Fruit fly (Drosophila melanogaster) whole organism, embryonic: ENCODE data around the gene Tnpo-SR.

Source experiments
- B-H1 ChIP-seq: fragments of 200-800 bp; sonication (Bioruptor generic); IDR thresholded peaks from 3 replicates; pipeline ENCODE4 v1.3.6; 2022; ENCODE audit warnings: missing biosample characterization, missing genetic modification characterization
- CG10959 ChIP-seq: fragments of 200-800 bp; sonication (Bioruptor generic); IDR thresholded peaks from 2 replicates; pipeline ENCODE4 v1.3.6; 2022; ENCODE audit warnings: missing biosample characterization, missing genetic modification characterization
- CG10979 ChIP-seq: fragments of 200-800 bp; sonication (Bioruptor generic); optimal IDR thresholded peaks from 2 replicates; lab custom pipeline; 2018; ENCODE audit warnings: missing biosample characterization, mild to moderate bottlenecking, missing genetic modification characterization, moderate library complexity
- CG11093 ChIP-seq: fragments of 200-800 bp; sonication (Bioruptor generic); IDR thresholded peaks from 3 replicates; pipeline ENCODE4 v1.3.6; 2022; ENCODE audit warnings: missing biosample characterization, missing genetic modification characterization
- CG11723 ChIP-seq: fragments of 200-800 bp; sonication (Bioruptor generic); optimal IDR thresholded peaks from 2 replicates; lab custom pipeline; 2017; ENCODE audit warnings: missing biosample characterization, mild to moderate bottlenecking, missing genetic modification characterization
- CG12942 ChIP-seq: fragments of 200-800 bp; sonication (Bioruptor generic); optimal IDR thresholded peaks from 3 replicates; lab custom pipeline; 2016; ENCODE audit warnings: missing biosample characterization, missing genetic modification characterization
- CG13123 ChIP-seq: fragments of 200-800 bp; sonication (Bioruptor generic); optimal IDR thresholded peaks from 2 replicates; lab custom pipeline; 2016; ENCODE audit warnings: missing biosample characterization, missing genetic modification characterization
- CG13624 ChIP-seq: fragments of 200-800 bp; sonication (Bioruptor generic); optimal IDR thresholded peaks from 2 replicates; lab custom pipeline; 2016; ENCODE audit warnings: missing biosample characterization, missing genetic modification characterization
- CG14965 ChIP-seq: fragments of 200-800 bp; sonication (Bioruptor generic); optimal IDR thresholded peaks from 2 replicates; lab custom pipeline; 2016; ENCODE audit warnings: missing biosample characterization, missing genetic modification characterization, borderline replicate concordance
- CG15011 ChIP-seq: fragments of 200-800 bp; sonication (Bioruptor generic); optimal IDR thresholded peaks from 3 replicates; lab custom pipeline; 2018; ENCODE audit warnings: missing biosample characterization, mild to moderate bottlenecking, missing genetic modification characterization
- CG15514 ChIP-seq: fragments of 200-800 bp; sonication (Bioruptor generic); optimal IDR thresholded peaks from 3 replicates; lab custom pipeline; 2017; ENCODE audit warnings: missing biosample characterization, missing genetic modification characterization, mild to moderate bottlenecking, moderate library complexity, missing genetic modification reagents
- CG15601 ChIP-seq: fragments of 200-800 bp; sonication (Bioruptor generic); optimal IDR thresholded peaks from 3 replicates; lab custom pipeline; 2019; ENCODE audit warnings: missing biosample characterization, mild to moderate bottlenecking, missing genetic modification characterization, moderate library complexity
- CG16815 ChIP-seq: fragments of 200-800 bp; sonication (Bioruptor generic); optimal IDR thresholded peaks from 3 replicates; lab custom pipeline; 2017; ENCODE audit warnings: missing biosample characterization, mild to moderate bottlenecking, missing genetic modification characterization
- CG17385 ChIP-seq: fragments of 200-800 bp; sonication (Bioruptor generic); optimal IDR thresholded peaks from 3 replicates; lab custom pipeline; 2018; ENCODE audit warnings: missing biosample characterization, mild to moderate bottlenecking, missing genetic modification characterization
- CG17802 ChIP-seq: fragments of 200-800 bp; sonication (Bioruptor generic); optimal IDR thresholded peaks from 2 replicates; lab custom pipeline; 2018; ENCODE audit warnings: missing biosample characterization, mild to moderate bottlenecking, missing genetic modification characterization, moderate library complexity
- CG2116 ChIP-seq: fragments of 200-800 bp; sonication (Bioruptor generic); optimal IDR thresholded peaks from 3 replicates; lab custom pipeline; 2018; ENCODE audit warnings: missing biosample characterization, mild to moderate bottlenecking, missing genetic modification characterization
- CG2120 ChIP-seq: fragments of 200-800 bp; sonication (Bioruptor generic); optimal IDR thresholded peaks from 3 replicates; lab custom pipeline; 2016; ENCODE audit warnings: missing biosample characterization, missing genetic modification characterization
- CG31388 ChIP-seq: fragments of 200-800 bp; sonication (Bioruptor generic); optimal IDR thresholded peaks from 2 replicates; lab custom pipeline; 2016; ENCODE audit warnings: missing biosample characterization, missing genetic modification characterization
- CG31441 ChIP-seq: fragments of 200-800 bp; sonication (Bioruptor generic); IDR thresholded peaks from 2 replicates; pipeline ENCODE4 v1.3.6; 2022; ENCODE audit warnings: missing biosample characterization, missing genetic modification characterization
- CG3163 ChIP-seq: fragments of 200-800 bp; sonication (Bioruptor generic); optimal IDR thresholded peaks from 3 replicates; lab custom pipeline; 2016; ENCODE audit warnings: missing biosample characterization, missing genetic modification characterization
- CG3281 ChIP-seq: fragments of 200-800 bp; sonication (Bioruptor generic); optimal IDR thresholded peaks from 3 replicates; lab custom pipeline; 2017; ENCODE audit warnings: missing biosample characterization, mild to moderate bottlenecking, missing genetic modification characterization
- CG3726 ChIP-seq: fragments of 200-800 bp; sonication (Bioruptor generic); IDR thresholded peaks from 3 replicates; pipeline ENCODE4, ENCODE4 v1.3.6; 2022; ENCODE audit warnings: missing biosample characterization, missing genetic modification characterization
- CG3847 ChIP-seq: fragments of 200-800 bp; sonication (Bioruptor generic); IDR thresholded peaks from 2 replicates; pipeline ENCODE4 v1.3.6; 2022; ENCODE audit warnings: missing biosample characterization, missing genetic modification characterization
- CG4282 ChIP-seq: fragments of 200-800 bp; sonication (Bioruptor generic); optimal IDR thresholded peaks from 2 replicates; lab custom pipeline; 2016; ENCODE audit warnings: missing biosample characterization, missing genetic modification characterization
- CG4404 ChIP-seq: fragments of 200-800 bp; sonication (Bioruptor generic); IDR thresholded peaks from 2 replicates; pipeline ENCODE4 v1.3.6; 2022; ENCODE audit warnings: missing biosample characterization, missing genetic modification characterization
- CG8089 ChIP-seq: fragments of 200-800 bp; sonication (Bioruptor generic); optimal IDR thresholded peaks from 3 replicates; lab custom pipeline; 2016; ENCODE audit warnings: missing biosample characterization, missing genetic modification characterization
- CG9437 ChIP-seq: fragments of 200-800 bp; sonication (Bioruptor generic); optimal IDR thresholded peaks from 2 replicates; lab custom pipeline; 2018; ENCODE audit warnings: missing biosample characterization, mild to moderate bottlenecking, missing genetic modification characterization
- Dad ChIP-seq: fragments of 200-800 bp; sonication (Bioruptor generic); optimal IDR thresholded peaks from 3 replicates; lab custom pipeline; 2016; ENCODE audit warnings: missing biosample characterization, missing genetic modification characterization
- Doc3 ChIP-seq: fragments of 200-800 bp; sonication (Bioruptor generic); IDR thresholded peaks from 3 replicates; pipeline ENCODE4 v1.3.6; 2022; ENCODE audit warnings: missing biosample characterization, missing genetic modification characterization; ENCODE audit not compliant: partially characterized antibody
- Drgx ChIP-seq: fragments of 200-800 bp; sonication (Bioruptor generic); IDR thresholded peaks from 2 replicates; pipeline ENCODE4 v1.3.6; 2022; ENCODE audit warnings: missing biosample characterization, missing genetic modification characterization
- HLH54F ChIP-seq: fragments of 200-800 bp; sonication (Bioruptor generic); optimal IDR thresholded peaks from 3 replicates; lab custom pipeline; 2016; ENCODE audit warnings: missing biosample characterization, missing genetic modification characterization
- MBD-R2 ChIP-seq: fragments of 200-800 bp; sonication (Bioruptor generic); IDR thresholded peaks from 2 replicates; pipeline ENCODE4 v1.3.6; 2022; ENCODE audit warnings: missing biosample characterization, missing genetic modification characterization
- NC2α ChIP-seq: fragments of 200-800 bp; sonication (Bioruptor generic); optimal IDR thresholded peaks from 2 replicates; lab custom pipeline; 2016; ENCODE audit warnings: missing biosample characterization, missing genetic modification characterization
- Rx ChIP-seq: fragments of 200-800 bp; sonication (Bioruptor generic); IDR thresholded peaks from 2 replicates; pipeline ENCODE4 v1.3.6; 2022; ENCODE audit warnings: missing biosample characterization, missing genetic modification characterization
- Spps ChIP-seq: fragments of 200-800 bp; sonication (Bioruptor generic); optimal IDR thresholded peaks from 2 replicates; lab custom pipeline; 2018; ENCODE audit warnings: missing biosample characterization, mild to moderate bottlenecking, missing genetic modification characterization
- Tbp ChIP-seq: fragments of >200 bp; optimal IDR thresholded peaks from 2 replicates; lab custom pipeline; 2018; ENCODE audit warnings: missing biosample characterization, missing genetic modification characterization
- YL-1 ChIP-seq: fragments of 200-800 bp; sonication (Bioruptor generic); optimal IDR thresholded peaks from 3 replicates; lab custom pipeline; 2017; ENCODE audit warnings: missing biosample characterization, mild to moderate bottlenecking, missing genetic modification characterization
- ac ChIP-seq: fragments of 200-800 bp; sonication (Bioruptor generic); optimal IDR thresholded peaks from 3 replicates; lab custom pipeline; 2017; ENCODE audit warnings: missing biosample characterization, mild to moderate bottlenecking, missing genetic modification characterization
- ash1 ChIP-seq: fragments of 200-800 bp; sonication (Bioruptor generic); optimal IDR thresholded peaks from 2 replicates; lab custom pipeline; 2018; ENCODE audit warnings: missing biosample characterization, mild to moderate bottlenecking, missing genetic modification characterization
- danr ChIP-seq: fragments of 200-800 bp; sonication (Bioruptor generic); IDR thresholded peaks from 2 replicates; pipeline ENCODE4 v1.3.6; 2022; ENCODE audit warnings: missing biosample characterization, missing genetic modification characterization
- dati ChIP-seq: fragments of 200-800 bp; sonication (Bioruptor generic); IDR thresholded peaks from 2 replicates; pipeline ENCODE4 v1.3.6; 2022; ENCODE audit warnings: missing biosample characterization, missing genetic modification characterization
- ftz-f1 ChIP-seq: fragments of 200-800 bp; sonication (Bioruptor generic); optimal IDR thresholded peaks from 2 replicates; lab custom pipeline; 2016; ENCODE audit warnings: missing biosample characterization, missing genetic modification characterization
- gro ChIP-seq: fragments of 200-800 bp; sonication (Bioruptor generic); optimal IDR thresholded peaks from 2 replicates; lab custom pipeline; 2016; ENCODE audit warnings: missing biosample characterization, missing genetic modification characterization
- h ChIP-seq: fragments of >200 bp; optimal IDR thresholded peaks from 2 replicates; lab custom pipeline; 2017
- hbn ChIP-seq: fragments of 200-800 bp; sonication (Bioruptor generic); IDR thresholded peaks from 2 replicates; pipeline ENCODE4 v1.3.6; 2022; ENCODE audit warnings: missing biosample characterization, missing genetic modification characterization; ENCODE audit not compliant: partially characterized antibody
- kay ChIP-seq: fragments of 200-800 bp; sonication (Bioruptor generic); optimal IDR thresholded peaks from 2 replicates; lab custom pipeline; 2016; ENCODE audit warnings: missing biosample characterization, missing genetic modification characterization
- klu ChIP-seq: fragments of 200-800 bp; sonication (Bioruptor generic); IDR thresholded peaks from 2 replicates; pipeline ENCODE4 v1.3.6; 2022; ENCODE audit warnings: missing biosample characterization, missing genetic modification characterization
- nau ChIP-seq: fragments of 200-800 bp; sonication (Bioruptor generic); optimal IDR thresholded peaks from 3 replicates; lab custom pipeline; 2017; ENCODE audit warnings: missing biosample characterization, mild to moderate bottlenecking, missing genetic modification characterization, missing genetic modification reagents
- nom ChIP-seq: fragments of 200-800 bp; sonication (Bioruptor generic); optimal IDR thresholded peaks from 2 replicates; lab custom pipeline; 2017; ENCODE audit warnings: missing biosample characterization, missing genetic modification characterization, mild to moderate bottlenecking, moderate library complexity, missing genetic modification reagents
- repo ChIP-seq: fragments of 200-800 bp; sonication (Bioruptor generic); optimal IDR thresholded peaks from 2 replicates; lab custom pipeline; 2016; ENCODE audit warnings: missing biosample characterization, missing genetic modification characterization
- sr ChIP-seq: fragments of 200-800 bp; sonication (Bioruptor generic); IDR thresholded peaks from 3 replicates; pipeline ENCODE4 v1.3.6; 2022; ENCODE audit warnings: missing biosample characterization, missing genetic modification characterization
- tio ChIP-seq: fragments of 200-800 bp; sonication (Bioruptor generic); optimal IDR thresholded peaks from 2 replicates; lab custom pipeline; 2017; ENCODE audit warnings: missing biosample characterization, missing genetic modification characterization, inconsistent platforms
- zen ChIP-seq: fragments of 200-800 bp; sonication (Bioruptor generic); optimal IDR thresholded peaks from 3 replicates; lab custom pipeline; 2018; ENCODE audit warnings: missing biosample characterization, mild to moderate bottlenecking, missing genetic modification characterization, moderate library complexity

Gene Tnpo-SR

DNA sequence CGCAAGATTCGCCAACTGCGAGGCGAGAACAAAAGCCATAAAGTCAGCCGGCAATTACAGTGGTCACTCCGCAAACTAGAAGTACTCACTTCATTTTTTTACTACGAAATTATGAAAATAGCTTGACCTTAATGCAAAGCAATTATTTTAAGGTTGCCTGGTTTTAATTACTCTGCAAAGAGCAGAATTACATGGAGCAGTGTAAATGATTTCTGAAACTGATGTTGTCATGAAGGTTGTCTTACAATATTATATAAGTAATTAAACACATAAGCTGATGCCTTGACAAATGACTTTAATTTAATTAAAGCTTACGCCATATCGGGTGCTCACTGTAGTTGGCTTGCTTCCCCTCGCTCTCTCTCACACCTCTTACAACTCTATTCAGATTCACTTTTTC lies 25.5 kb upstream of the Tnpo-SR start (continued):
- no peak for TF ChIP-seq klu (GFP tag; lab: Robert Waterston, UW)
- peak; percentile 56 for TF ChIP-seq tio (GFP tag; lab: Kevin White, UChicago)
- TF ChIP-seq nau (GFP tag; lab: Kevin White, UChicago), result no peak
- no peak for TF ChIP-seq CG15601 (tag; lab: Kevin White, UChicago)
- no peak for TF ChIP-seq CG3726 (GFP tag; lab: Robert Waterston, UW)
- no peak for TF ChIP-seq CG13123 (GFP tag; lab: Kevin White, UChicago)
- no peak for TF ChIP-seq CG10959 (GFP tag; lab: Robert Waterston, UW)
- TF ChIP-seq Doc3 (GFP tag; lab: Robert Waterston, UW), result no peak
- peak; percentile 73 for TF ChIP-seq Drgx
- peak; percentile 49; the same call in 1 of the 2 replicates for TF ChIP-seq CG4404 (GFP tag; lab: Robert Waterston, UW)
- TF ChIP-seq Spps (tag; lab: Kevin White, UChicago), result no peak
- TF ChIP-seq MBD-R2 (GFP tag; lab: Robert Waterston, UW), result no peak; the same call in 1 of the 2 replicates
- no peak for TF ChIP-seq h
- TF ChIP-seq kay, result no peak
- TF ChIP-seq CG2116, result no peak
- no peak for TF ChIP-seq ac
- no peak for TF ChIP-seq CG17802 (tag; lab: Kevin White, UChicago)
- no peak for TF ChIP-seq CG9437
- peak; percentile 85 for TF ChIP-seq CG3281 (GFP tag; lab: Kevin White, UChicago)
- no peak for TF ChIP-seq CG11093
- peak; percentile 49 for TF ChIP-seq HLH54F (GFP tag; lab: Kevin White, UChicago)
- TF ChIP-seq CG10979 (tag; lab: Kevin White, UChicago), result peak; percentile 2
- TF ChIP-seq CG8089 (GFP tag; lab: Kevin White, UChicago), result no peak
- no peak for TF ChIP-seq CG14965
- TF ChIP-seq CG2120 (GFP tag; lab: Kevin White, UChicago), result peak; percentile 86
- no peak for TF ChIP-seq B-H1 (GFP tag; lab: Robert Waterston, UW)
- peak; percentile 46 for TF ChIP-seq CG16815 (GFP tag; lab: Kevin White, UChicago)
- TF ChIP-seq CG11723 (GFP tag; lab: Kevin White, UChicago), result peak; percentile 16
- peak; percentile 67 for TF ChIP-seq CG13624 (GFP tag; lab: Kevin White, UChicago)
- peak; percentile 64 for TF ChIP-seq gro
- no peak for TF ChIP-seq CG4282 (GFP tag; lab: Kevin White, UChicago)
- no peak for TF ChIP-seq dati
- no peak for TF ChIP-seq Dad
- 0 out of 2 replicates have a peak, but pooled peaks have one; percentile 28 for TF ChIP-seq CG3847
- no peak for TF ChIP-seq YL-1 (GFP tag; lab: Kevin White, UChicago)
- TF ChIP-seq repo (GFP tag; lab: Kevin White, UChicago), result no peak
- no peak for TF ChIP-seq Rx (GFP tag; lab: Robert Waterston, UW)
- TF ChIP-seq CG31441 (GFP tag; lab: Robert Waterston, UW), result peak; percentile 42
- TF ChIP-seq hbn (GFP tag; lab: Robert Waterston, UW), result no peak
- no peak for TF ChIP-seq zen (tag; lab: Kevin White, UChicago)
- no peak for TF ChIP-seq danr
- no peak for TF ChIP-seq CG12942 (GFP tag; lab: Kevin White, UChicago)
- TF ChIP-seq CG15011, result no peak
- TF ChIP-seq sr, result no peak
- peak; percentile 45 for TF ChIP-seq CG17385
- peak; percentile 45 for TF ChIP-seq CG15514 (GFP tag; lab: Kevin White, UChicago)
- no peak for TF ChIP-seq Tbp
- TF ChIP-seq NC2α, result no peak
- TF ChIP-seq nom (GFP tag; lab: Kevin White, UChicago), result peak; percentile 77
- TF ChIP-seq CG31388, result no peak
- no peak for TF ChIP-seq ash1
- TF ChIP-seq CG3163 (GFP tag; lab: Kevin White, UChicago), result no peak
- no peak for TF ChIP-seq ftz-f1
